Worm (Caenorhabditis elegans) whole organism, young adult: ENCODE measurements around the gene W05E10.2.

Source experiments
- B0261.1 ChIP-seq: sonication (generic microtip); optimal IDR thresholded peaks from 2 replicates; lab custom pipeline; 2016; ENCODE audit warnings: mild to moderate bottlenecking, missing genetic modification characterization, moderate library complexity, missing compliant biosample characterization
- F10E7.11 ChIP-seq: sonication (generic microtip); optimal IDR thresholded peaks from 2 replicates; lab custom pipeline; 2017; ENCODE audit warnings: mild to moderate bottlenecking, missing genetic modification characterization, moderate library complexity, missing compliant biosample characterization
- F23B12.7 ChIP-seq: sonication (generic microtip); optimal IDR thresholded peaks from 2 replicates; lab custom pipeline; 2017; ENCODE audit warnings: missing genetic modification characterization, mild to moderate bottlenecking, missing compliant biosample characterization, antibody characterized with exemption, moderate library complexity; ENCODE audit not compliant: insufficient read depth
- F39B2.1 ChIP-seq: fragments of 200-800 bp; sonication (Bioruptor generic); IDR thresholded peaks from 2 replicates; pipeline ENCODE4 v1.3.6; 2022; ENCODE audit warnings: missing genetic modification reagents, missing genetic modification characterization, missing compliant biosample characterization
- F55B11.4 ChIP-seq: sonication (generic microtip); optimal IDR thresholded peaks from 2 replicates; lab custom pipeline; 2016; ENCODE audit warnings: missing compliant biosample characterization, missing genetic modification characterization, borderline replicate concordance; ENCODE audit not compliant: insufficient read depth
- F57C9.4 ChIP-seq: sonication (generic microtip); optimal IDR thresholded peaks from 2 replicates; lab custom pipeline; 2017; ENCODE audit warnings: mild to moderate bottlenecking, missing genetic modification characterization, missing compliant biosample characterization
- Y56A3A.18 ChIP-seq: fragments of 200-800 bp; sonication (Bioruptor generic); IDR thresholded peaks from 2 replicates; pipeline ENCODE4 v1.3.6; 2022; ENCODE audit warnings: missing genetic modification reagents, missing genetic modification characterization, missing compliant biosample characterization
- ZK185.1 ChIP-seq: sonication (generic microtip); optimal IDR thresholded peaks from 2 replicates; lab custom pipeline; 2016; ENCODE audit warnings: mild to moderate bottlenecking, missing genetic modification characterization, missing compliant biosample characterization; ENCODE audit not compliant: poor library complexity, severe bottlenecking
- atf-7 ChIP-seq: sonication (generic microtip); optimal IDR thresholded peaks from 2 replicates; lab custom pipeline; 2017; ENCODE audit warnings: mild to moderate bottlenecking, missing genetic modification characterization, missing compliant biosample characterization
- cebp-1 ChIP-seq, 2 experiments: fragments of 200-800 bp in 1 of 2; sonication (Bioruptor generic) in 1 of 2; sonication (generic microtip) in 1 of 2; IDR thresholded peaks in 1 of 2; optimal IDR thresholded peaks in 1 of 2; 2 replicates each; pipeline versions ENCODE4 v1.3.6 to Lab custom; 2017 to 2022; ENCODE audit warnings: missing compliant biosample characterization in 2 of 2, missing genetic modification characterization in 2 of 2, mild to moderate bottlenecking in 1 of 2, missing genetic modification reagents in 1 of 2, moderate library complexity in 1 of 2
- ceh-27 ChIP-seq: fragments of 200-800 bp; sonication (Bioruptor generic); optimal IDR thresholded peaks from 2 replicates; lab custom pipeline; 2018; ENCODE audit warnings: mild to moderate bottlenecking, missing genetic modification characterization, moderate library complexity, missing compliant biosample characterization
- die-1 ChIP-seq: sonication (generic microtip); optimal IDR thresholded peaks from 2 replicates; lab custom pipeline; 2016; ENCODE audit warnings: missing genotype, mild to moderate bottlenecking, missing genetic modification characterization, missing compliant biosample characterization
- dox-1 ChIP-seq: fragments of 200-800 bp; sonication (Bioruptor generic); IDR thresholded peaks from 2 replicates; pipeline ENCODE4 v1.3.6; 2022; ENCODE audit warnings: missing genetic modification reagents, missing genetic modification characterization, missing compliant biosample characterization
- dpl-1 ChIP-seq: fragments of 150-350 bp; optimal IDR thresholded peaks from 2 replicates; lab custom pipeline; 2014; ENCODE audit warnings: missing biosample characterization, missing genetic modification reagents, missing genetic modification characterization
- egrh-3 ChIP-seq: fragments of 200-800 bp; sonication (Bioruptor generic); IDR thresholded peaks from 2 replicates; pipeline ENCODE4 v1.3.6; 2022; ENCODE audit warnings: missing genetic modification reagents, missing genetic modification characterization, missing compliant biosample characterization
- fkh-3 ChIP-seq: sonication (generic microtip); optimal IDR thresholded peaks from 2 replicates; lab custom pipeline; 2016; ENCODE audit warnings: mild to moderate bottlenecking, missing genetic modification characterization, missing compliant biosample characterization
- him-1 ChIP-seq: sonication (generic microtip); optimal IDR thresholded peaks from 2 replicates; lab custom pipeline; 2016; ENCODE audit warnings: missing genotype, missing genetic modification reagents, missing genetic modification characterization, missing compliant biosample characterization
- hrde-1 ChIP-seq: sonication (generic microtip); optimal IDR thresholded peaks from 2 replicates; lab custom pipeline; 2016; ENCODE audit warnings: missing genetic modification characterization, mild to moderate bottlenecking, missing compliant biosample characterization, moderate library complexity, missing genotype, missing genetic modification reagents, borderline replicate concordance
- hsf-1 ChIP-seq: fragments of 200-800 bp; sonication (Bioruptor generic); IDR thresholded peaks from 2 replicates; pipeline ENCODE4 v1.3.6; 2022; ENCODE audit warnings: missing genetic modification reagents, missing genetic modification characterization, missing compliant biosample characterization
- lin-26 ChIP-seq: fragments of 200-800 bp; sonication (Bioruptor generic); IDR thresholded peaks from 2 replicates; pipeline ENCODE4 v1.3.6; 2022; ENCODE audit warnings: missing genetic modification reagents, missing genetic modification characterization, missing compliant biosample characterization
- lin-35 ChIP-seq, 3 experiments: fragments of 150-350 bp in 2 of 3; sonication (generic microtip) in 1 of 3; optimal IDR thresholded peaks; 2 replicates each; lab custom pipeline; 2014 to 2018; ENCODE audit warnings: missing biosample characterization in 3 of 3, missing genetic modification characterization in 3 of 3, missing genetic modification reagents in 3 of 3
- lin-40 ChIP-seq: sonication (generic microtip); optimal IDR thresholded peaks from 2 replicates; lab custom pipeline; 2016; ENCODE audit warnings: missing genetic modification characterization, mild to moderate bottlenecking, missing compliant biosample characterization, missing genotype, missing genetic modification reagents
- nfyb-1 ChIP-seq: fragments of 200-800 bp; sonication (Bioruptor generic); IDR thresholded peaks from 2 replicates; pipeline ENCODE4 v1.3.6; 2022; ENCODE audit warnings: missing genetic modification reagents, missing genetic modification characterization, missing compliant biosample characterization
- nhr-80 ChIP-seq: sonication (generic microtip); optimal IDR thresholded peaks from 2 replicates; lab custom pipeline; 2016; ENCODE audit warnings: missing genetic modification characterization, missing compliant biosample characterization
- pha-4 ChIP-seq: fragments of 150-350 bp; sonication (generic microtip); optimal IDR thresholded peaks from 2 replicates; lab custom pipeline; 2014; ENCODE audit warnings: missing biosample characterization, missing genetic modification reagents, missing genetic modification characterization
- repo-1 ChIP-seq: sonication (generic microtip); optimal IDR thresholded peaks from 2 replicates; lab custom pipeline; 2017; ENCODE audit warnings: mild to moderate bottlenecking, missing genetic modification characterization, missing compliant biosample characterization
- unc-62 ChIP-seq: fragments of 150-350 bp; optimal IDR thresholded peaks from 2 replicates; lab custom pipeline; 2014; ENCODE audit warnings: missing biosample characterization, missing genetic modification reagents, missing genetic modification characterization
- zfh-2 ChIP-seq: fragments of 200-800 bp; sonication (Bioruptor generic); conservative IDR thresholded peaks from 2 replicates; pipeline ENCODE4 v1.3.6; 2022; ENCODE audit warnings: missing genetic modification reagents, missing genetic modification characterization, missing compliant biosample characterization
- zim-3 ChIP-seq: sonication (generic microtip); optimal IDR thresholded peaks from 2 replicates; lab custom pipeline; 2017; ENCODE audit warnings: mild to moderate bottlenecking, missing genetic modification characterization, moderate library complexity, missing compliant biosample characterization
- ztf-18 ChIP-seq: sonication (generic microtip); optimal IDR thresholded peaks from 2 replicates; lab custom pipeline; 2016; ENCODE audit warnings: missing genotype, mild to moderate bottlenecking, missing genetic modification characterization, missing compliant biosample characterization

W05E10.2 gene

ce11 chrV:11704658-11705057 is 17.7 kb downstream of the W05E10.2 start:
- TF ChIP-seq F39B2.1 (GFP tag; lab: Robert Waterston, UW): no peak
- TF ChIP-seq lin-35 (GFP tag; optimal IDR thresholded peaks at IDR 0.05; lab: Kevin White, UChicago): no peak
- TF ChIP-seq hsf-1 (GFP tag; lab: Robert Waterston, UW): no peak
- no peak for TF ChIP-seq F10E7.11 (tag; lab: Kevin White, UChicago)
- TF ChIP-seq egrh-3 (GFP tag; lab: Robert Waterston, UW): no peak
- no peak for TF ChIP-seq atf-7
- no peak for TF ChIP-seq F23B12.7 (tag; lab: Kevin White, UChicago)
- TF ChIP-seq repo-1: no peak
- no peak for TF ChIP-seq hrde-1 (tag; lab: Kevin White, UChicago)
- TF ChIP-seq ztf-18: no peak
- no peak for TF ChIP-seq fkh-3 (tag; lab: Kevin White, UChicago)
- TF ChIP-seq lin-40 (tag; lab: Kevin White, UChicago): no peak
- TF ChIP-seq, all 124 proteins: peak for 0

ce11 chrV:11705399-11705798 is 18.4 kb downstream of the W05E10.2 start, which contains the start of gene ceh-32:
Gene ceh-32, minus strand, starts transcription at chrV:11705400.
- TF ChIP-seq dpl-1 (GFP tag; lab: Kevin White, UChicago) (no peak), cebp-1 (GFP tag; IDR thresholded peaks at IDR 0.05; lab: Robert Waterston, UW) (no peak), cebp-1 (tag; optimal IDR thresholded peaks at IDR 0.05; lab: Kevin White, UChicago) (no peak), F57C9.4 (no peak), unc-62 (GFP tag; lab: Kevin White, UChicago) (no peak), lin-40 (tag; lab: Kevin White, UChicago) (no peak)

- no peak for TF ChIP-seq pha-4 (tag; lab: Kevin White, UChicago)
- no peak for TF ChIP-seq lin-26
- TF ChIP-seq him-1: no peak
- TF ChIP-seq nfyb-1 (GFP tag; lab: Robert Waterston, UW): no peak
- no peak for TF ChIP-seq zim-3 (tag; lab: Kevin White, UChicago)
- no peak for TF ChIP-seq zfh-2 (GFP tag; lab: Robert Waterston, UW)
- no peak for TF ChIP-seq Y56A3A.18 (GFP tag; lab: Robert Waterston, UW)
- no peak for TF ChIP-seq die-1 (tag; lab: Kevin White, UChicago)
- no peak for TF ChIP-seq cebp-1 (GFP tag; IDR thresholded peaks at IDR 0.05; lab: Robert Waterston, UW)
- TF ChIP-seq cebp-1 (tag; optimal IDR thresholded peaks at IDR 0.05; lab: Kevin White, UChicago): no peak
- TF ChIP-seq F55B11.4 (tag; lab: Kevin White, UChicago): no peak
Measured at ce11 chrV:11706353-11706752, 19.4 kb downstream of the W05E10.2 start.

- TF ChIP-seq dox-1 (GFP tag; lab: Robert Waterston, UW) (no peak), ceh-27 (GFP tag; lab: Kevin White, UChicago) (peak; percentile 12), ZK185.1 (tag; lab: Kevin White, UChicago) (no peak)
Measured at ce11 chrV:11711751-11712150, 24.8 kb downstream of the W05E10.2 start.

- TF ChIP-seq nhr-80 (tag; lab: Kevin White, UChicago) (peak; percentile 50), B0261.1 (tag; lab: Kevin White, UChicago) (no peak)
Measured at ce11 chrV:11715797-11716196, 28.8 kb downstream of the W05E10.2 start, which contains the start of gene tre-3. Gene tre-3, minus strand, starts transcription at chrV:11715903.
